Worm (Caenorhabditis elegans): ENCODE results near the gene F54D5.4.

DNA sequence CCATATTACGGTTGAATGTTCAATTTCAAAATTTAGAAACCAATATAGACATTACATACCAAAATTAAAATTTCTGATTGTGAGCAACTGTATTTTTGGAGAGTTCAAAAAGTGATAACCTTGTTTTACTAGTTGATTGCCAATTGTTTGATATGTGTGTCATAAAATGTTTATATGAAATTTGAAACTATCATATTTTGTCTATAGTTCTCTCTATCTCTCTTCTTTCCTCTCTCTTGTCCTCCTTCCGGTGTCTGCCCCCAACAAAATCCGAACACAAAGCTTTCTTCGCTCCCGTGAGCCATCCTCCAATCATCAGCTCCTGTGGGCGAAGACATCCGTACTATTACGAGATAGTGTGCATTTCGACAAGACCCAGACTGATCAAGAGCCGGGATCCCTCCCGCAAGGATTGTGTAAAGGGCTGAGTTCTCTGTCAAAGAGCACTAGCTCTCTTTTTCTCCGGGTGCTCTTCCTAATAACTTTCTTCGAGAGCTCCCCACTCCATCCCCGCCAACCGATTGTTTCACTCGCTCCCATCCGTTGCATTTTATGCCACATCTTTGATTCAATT lies 32.9 kb downstream of the F54D5.4 start:
- TF ChIP-seq nhr-28 (tag; optimal IDR thresholded peaks at IDR 0.05) (no peak), nhr-12 (tag; optimal IDR thresholded peaks at IDR 0.05) (no peak), nhr-237 (tag; optimal IDR thresholded peaks at IDR 0.05) (no peak), ces-1 (GFP tag; optimal IDR thresholded peaks at IDR 0.05) (no peak), bed-3 (GFP tag; optimal IDR thresholded peaks at IDR 0.05) (no peak), unc-62 (GFP tag; optimal IDR thresholded peaks at IDR 0.05) (peak; percentile 4), elt-3 (tag; optimal IDR thresholded peaks at IDR 0.05) (no peak)
